Worm (Caenorhabditis elegans) whole organism, L4 larva: ENCODE measurements around the gene dpff-1.

Source experiments
- F37D6.2 ChIP-seq: sonication (generic microtip); optimal IDR thresholded peaks from 2 replicates; lab custom pipeline; 2016; ENCODE audit warnings: mild to moderate bottlenecking, missing genetic modification characterization, missing compliant biosample characterization
- F49E8.2 ChIP-seq: sonication (generic microtip); optimal IDR thresholded peaks from 2 replicates; lab custom pipeline; 2016; ENCODE audit warnings: missing compliant biosample characterization, mild to moderate bottlenecking, missing genetic modification characterization, borderline replicate concordance
- T26A8.4 ChIP-seq: fragments of 200-800 bp; sonication (Bioruptor generic); IDR thresholded peaks from 2 replicates; pipeline ENCODE4 v1.3.6; 2022; ENCODE audit warnings: missing genetic modification characterization, missing compliant biosample characterization
- Y5F2A.4 ChIP-seq: fragments of 200-800 bp; sonication (Bioruptor generic); optimal IDR thresholded peaks from 2 replicates; lab custom pipeline; 2018; ENCODE audit warnings: mild to moderate bottlenecking, missing genetic modification characterization, missing compliant biosample characterization
- Y75B8A.6 ChIP-seq: fragments of 200-800 bp; sonication (Bioruptor generic); IDR thresholded peaks from 2 replicates; pipeline ENCODE4 v1.3.6; 2022; ENCODE audit warnings: missing genetic modification reagents, missing genetic modification characterization, missing compliant biosample characterization
- ZK337.2 ChIP-seq: fragments of 200-800 bp; sonication (Bioruptor generic); IDR thresholded peaks from 2 replicates; pipeline ENCODE4 v1.3.6; 2022; ENCODE audit warnings: missing genetic modification reagents, missing genetic modification characterization, missing compliant biosample characterization
- ama-1 ChIP-seq: fragments of 150-350 bp; optimal IDR thresholded peaks from 2 replicates; lab custom pipeline; 2014; ENCODE audit warnings: inconsistent platforms, mixed read lengths
- ceh-20 ChIP-seq: fragments of 200-800 bp; sonication (Bioruptor generic); IDR thresholded peaks from 2 replicates; pipeline ENCODE4 v1.3.6; 2022; ENCODE audit warnings: missing genetic modification reagents, missing genetic modification characterization, missing compliant biosample characterization
- ceh-62 ChIP-seq: sonication (generic microtip); optimal IDR thresholded peaks from 2 replicates; lab custom pipeline; 2017; ENCODE audit warnings: missing biosample characterization, missing genetic modification characterization
- ceh-82 ChIP-seq: sonication (generic microtip); optimal IDR thresholded peaks from 2 replicates; lab custom pipeline; 2017; ENCODE audit warnings: missing biosample characterization, missing genetic modification characterization
- ctbp-1 ChIP-seq: fragments of 200-800 bp; sonication (Bioruptor generic); IDR thresholded peaks from 2 replicates; pipeline ENCODE4 v1.3.6; 2022; ENCODE audit warnings: missing genetic modification reagents, missing genetic modification characterization, missing compliant biosample characterization
- daf-12 ChIP-seq: fragments of 150-350 bp; optimal IDR thresholded peaks from 2 replicates; lab custom pipeline; 2014; ENCODE audit warnings: missing biosample characterization, missing genetic modification reagents, missing genetic modification characterization
- daf-19 ChIP-seq: fragments of 200-800 bp; sonication (Bioruptor generic); conservative IDR thresholded peaks from 2 replicates; pipeline ENCODE4 v1.3.6; 2022; ENCODE audit warnings: missing genetic modification characterization, missing compliant biosample characterization
- daf-8 ChIP-seq: fragments of 200-800 bp; sonication (Bioruptor generic); IDR thresholded peaks from 2 replicates; pipeline ENCODE4 v1.3.6; 2022; ENCODE audit warnings: missing genetic modification characterization, missing compliant biosample characterization
- dmd-6 ChIP-seq: fragments of 200-800 bp; sonication (Bioruptor generic); IDR thresholded peaks from 2 replicates; pipeline ENCODE4 v1.3.6; 2022; ENCODE audit warnings: missing genetic modification reagents, missing genetic modification characterization, missing compliant biosample characterization
- dve-1 ChIP-seq: sonication (generic microtip); optimal IDR thresholded peaks from 2 replicates; lab custom pipeline; 2017; ENCODE audit warnings: antibody characterized with exemption, mild to moderate bottlenecking, missing genetic modification characterization, missing compliant biosample characterization; ENCODE audit not compliant: insufficient read depth
- egl-27 ChIP-seq: sonication (generic microtip); optimal IDR thresholded peaks from 3 replicates; lab custom pipeline; 2017; ENCODE audit warnings: missing biosample characterization, missing genetic modification reagents, missing genetic modification characterization
- gei-8 ChIP-seq: fragments of 200-800 bp; sonication (Bioruptor generic); optimal IDR thresholded peaks from 2 replicates; lab custom pipeline; 2018; ENCODE audit warnings: mild to moderate bottlenecking, missing genetic modification characterization, missing compliant biosample characterization
- jun-1 ChIP-seq: fragments of 150-350 bp; optimal IDR thresholded peaks from 2 replicates; lab custom pipeline; 2014; ENCODE audit warnings: missing biosample characterization, missing genetic modification reagents, missing genetic modification characterization
- lim-7 ChIP-seq: fragments of 200-800 bp; sonication (Bioruptor generic); IDR thresholded peaks from 2 replicates; pipeline ENCODE4 v1.3.6; 2022; ENCODE audit warnings: missing genetic modification characterization, missing compliant biosample characterization
- lin-1 ChIP-seq: fragments of 200-800 bp; sonication (Bioruptor generic); IDR thresholded peaks from 2 replicates; pipeline ENCODE4 v1.3.6; 2022; ENCODE audit warnings: missing genetic modification reagents, missing genetic modification characterization, missing compliant biosample characterization
- lin-38 ChIP-seq: fragments of 200-800 bp; sonication (Bioruptor generic); IDR thresholded peaks from 2 replicates; pipeline ENCODE4 v1.3.6; 2022; ENCODE audit warnings: missing genetic modification reagents, missing genetic modification characterization, missing compliant biosample characterization
- lir-3 ChIP-seq: sonication (generic microtip); optimal IDR thresholded peaks from 2 replicates; lab custom pipeline; 2016; ENCODE audit warnings: mild to moderate bottlenecking, missing genetic modification characterization, missing compliant biosample characterization
- lsy-2 ChIP-seq, 2 experiments: fragments of 150-350 bp in 1 of 2; sonication (generic microtip) in 1 of 2; optimal IDR thresholded peaks; 2 replicates each; lab custom pipeline; 2014 to 2017; ENCODE audit warnings: missing biosample characterization in 2 of 2, missing genetic modification characterization in 2 of 2
- madf-9 ChIP-seq: fragments of 200-800 bp; sonication (Bioruptor generic); conservative IDR thresholded peaks from 2 replicates; pipeline ENCODE4 v1.3.6; 2022; ENCODE audit warnings: missing genetic modification reagents, missing genetic modification characterization, missing compliant biosample characterization
- mep-1 ChIP-seq: fragments of 150-350 bp; sonication (generic microtip); optimal IDR thresholded peaks from 3 replicates; lab custom pipeline; 2014; ENCODE audit warnings: missing biosample characterization, missing genetic modification characterization
- mes-2 ChIP-seq: sonication (generic microtip); optimal IDR thresholded peaks from 2 replicates; lab custom pipeline; 2016; ENCODE audit warnings: missing genotype, mild to moderate bottlenecking, missing genetic modification characterization, missing compliant biosample characterization; ENCODE audit not compliant: poor library complexity, severe bottlenecking
- mxl-2 ChIP-seq: fragments of 200-800 bp; sonication (Bioruptor generic); conservative IDR thresholded peaks from 2 replicates; pipeline ENCODE4 v1.3.6; 2022; ENCODE audit warnings: missing genetic modification reagents, missing genetic modification characterization, missing compliant biosample characterization
- nhr-25 ChIP-seq: sonication (generic microtip); optimal IDR thresholded peaks from 2 replicates; lab custom pipeline; 2017; ENCODE audit warnings: missing genetic modification characterization, mild to moderate bottlenecking, missing compliant biosample characterization, antibody characterized with exemption, moderate library complexity, borderline replicate concordance; ENCODE audit not compliant: insufficient read depth
- nhr-41 ChIP-seq: fragments of 200-800 bp; sonication (Bioruptor generic); IDR thresholded peaks from 2 replicates; pipeline ENCODE4 v1.3.6; 2022; ENCODE audit warnings: missing genetic modification reagents, missing genetic modification characterization, missing compliant biosample characterization
- nhr-48 ChIP-seq: sonication (generic microtip); optimal IDR thresholded peaks from 2 replicates; lab custom pipeline; 2016; ENCODE audit warnings: mild to moderate bottlenecking, missing genetic modification characterization, missing compliant biosample characterization
- pha-4 ChIP-seq, 2 experiments: fragments of 150-350 bp in 1 of 2; fragments of 200-800 bp in 1 of 2; sonication (Bioruptor generic) in 1 of 2; IDR thresholded peaks in 1 of 2; optimal IDR thresholded peaks in 1 of 2; 2 replicates each; pipeline versions ENCODE4 v1.3.6 to Lab custom; 2014 to 2022; ENCODE audit warnings: missing genetic modification characterization in 2 of 2, missing genetic modification reagents in 2 of 2, missing biosample characterization in 1 of 2, missing compliant biosample characterization in 1 of 2
- php-3 ChIP-seq: fragments of 200-800 bp; sonication (Bioruptor generic); IDR thresholded peaks from 2 replicates; pipeline ENCODE4 v1.3.6; 2022; ENCODE audit warnings: missing genetic modification reagents, missing genetic modification characterization, missing compliant biosample characterization
- pqm-1 ChIP-seq: sonication (generic microtip); optimal IDR thresholded peaks from 2 replicates; lab custom pipeline; 2017; ENCODE audit warnings: missing biosample characterization, missing genetic modification characterization
- rbr-2 ChIP-seq: sonication (generic microtip); optimal IDR thresholded peaks from 2 replicates; lab custom pipeline; 2016; ENCODE audit warnings: missing genotype, missing genetic modification characterization, missing compliant biosample characterization
- sdz-12 ChIP-seq: fragments of 200-800 bp; sonication (Bioruptor generic); optimal IDR thresholded peaks from 2 replicates; lab custom pipeline; 2018; ENCODE audit warnings: mild to moderate bottlenecking, missing genetic modification characterization, missing compliant biosample characterization
- set-16 ChIP-seq: fragments of 200-800 bp; sonication (Bioruptor generic); IDR thresholded peaks from 2 replicates; pipeline ENCODE4 v1.3.6; 2022; ENCODE audit warnings: missing genetic modification reagents, missing genetic modification characterization, missing compliant biosample characterization
- skn-1 ChIP-seq: fragments of 150-350 bp; optimal IDR thresholded peaks from 2 replicates; lab custom pipeline; 2014; ENCODE audit warnings: missing biosample characterization, missing genetic modification characterization
- snpc-1.2 ChIP-seq: fragments of 200-800 bp; sonication (Bioruptor generic); IDR thresholded peaks from 2 replicates; pipeline ENCODE4 v1.3.6; 2022; ENCODE audit warnings: missing genetic modification reagents, missing genetic modification characterization, missing compliant biosample characterization
- snpc-4 ChIP-seq: fragments of 150-350 bp; optimal IDR thresholded peaks from 2 replicates; lab custom pipeline; 2014; ENCODE audit warnings: missing biosample characterization, missing genetic modification characterization
- tag-97 ChIP-seq: fragments of 200-800 bp; sonication (Bioruptor generic); IDR thresholded peaks from 2 replicates; pipeline ENCODE4 v1.3.6; 2022; ENCODE audit warnings: missing genetic modification characterization, missing compliant biosample characterization
- unc-130 ChIP-seq: sonication (generic microtip); optimal IDR thresholded peaks from 2 replicates; lab custom pipeline; 2016; ENCODE audit warnings: missing genetic modification reagents, missing genetic modification characterization, missing compliant biosample characterization
- zag-1 ChIP-seq: fragments of 150-350 bp; optimal IDR thresholded peaks from 2 replicates; lab custom pipeline; 2014; ENCODE audit warnings: missing biosample characterization, missing genetic modification characterization
- zfp-3 ChIP-seq: fragments of 200-800 bp; sonication (Bioruptor generic); conservative IDR thresholded peaks from 2 replicates; pipeline ENCODE4 v1.3.6; 2022; ENCODE audit warnings: missing genetic modification reagents, missing genetic modification characterization, missing compliant biosample characterization
- ztf-11 ChIP-seq: fragments of 150-350 bp; optimal IDR thresholded peaks from 2 replicates; lab custom pipeline; 2014; ENCODE audit warnings: missing biosample characterization, missing genetic modification characterization

The dpff-1 gene

ce11 chrIII:5945865-5946264 lies 39.7 kb upstream of the dpff-1 start, which contains the start of gene F25B5.5:
TSS of gene F25B5.5 (minus strand) at chrIII:5946124.
- TF ChIP-seq zfp-3 (GFP tag; lab: Robert Waterston, UW) = peak; percentile 81
- TF ChIP-seq lim-7 (GFP tag; lab: Robert Waterston, UW) = no peak
- TF ChIP-seq F37D6.2 (tag; lab: Kevin White, UChicago) = no peak
- TF ChIP-seq gei-8 (GFP tag; lab: Kevin White, UChicago) = no peak
- peak; percentile 65; the same call in 1 of the 2 replicates for TF ChIP-seq T26A8.4 (GFP tag; lab: Robert Waterston, UW)
- no peak for TF ChIP-seq lir-3 (tag; lab: Kevin White, UChicago)
- no peak for TF ChIP-seq skn-1 (tag; lab: Kevin White, UChicago)
- no peak for TF ChIP-seq daf-8 (GFP tag; lab: Robert Waterston, UW)
- TF ChIP-seq ctbp-1 (GFP tag; lab: Robert Waterston, UW) = no peak
- no peak for TF ChIP-seq ztf-11 (tag; lab: Kevin White, UChicago)
- no peak for TF ChIP-seq pqm-1
- TF ChIP-seq nhr-25 = no peak
- TF ChIP-seq F49E8.2 (tag; lab: Kevin White, UChicago) = no peak
- TF ChIP-seq Y5F2A.4 (GFP tag; lab: Kevin White, UChicago) = no peak
- TF ChIP-seq sdz-12 = no peak
- 0 out of 2 replicates have a peak, but pooled peaks have one; percentile 14 for TF ChIP-seq php-3
- TF ChIP-seq snpc-1.2 = 0 out of 2 replicates have a peak, but pooled peaks have one; percentile 29
- TF ChIP-seq ama-1 (lab: Kevin White, UChicago) = no peak
- no peak for TF ChIP-seq dve-1
- TF ChIP-seq nhr-48 (tag; lab: Kevin White, UChicago) = no peak
- TF ChIP-seq lin-1 (GFP tag; lab: Robert Waterston, UW) = 0 out of 2 replicates have a peak, but pooled peaks have one; percentile 13
- TF ChIP-seq ceh-82 (tag; lab: Kevin White, UChicago) = no peak
- TF ChIP-seq tag-97 (GFP tag; lab: Robert Waterston, UW) = no peak
- no peak for TF ChIP-seq ZK337.2 (GFP tag; lab: Robert Waterston, UW)
- TF ChIP-seq daf-12 (tag; lab: Kevin White, UChicago) = no peak
- TF ChIP-seq lsy-2 (tag; optimal IDR thresholded peaks at IDR 0.05; lab: Kevin White, UChicago) = no peak
- no peak for TF ChIP-seq rbr-2 (tag; lab: Kevin White, UChicago)
- TF ChIP-seq lin-38 (GFP tag; lab: Robert Waterston, UW) = no peak
- TF ChIP-seq egl-27 = no peak

ce11 chrIII:5943368-5944180 lies 37.4 kb upstream of the dpff-1 start:
- TF ChIP-seq set-16 (GFP tag; lab: Robert Waterston, UW) = peak; percentile 8; the same call in 1 of the 2 replicates
- no peak for TF ChIP-seq zag-1
- peak; percentile 8; the same call in 1 of the 2 replicates for TF ChIP-seq ceh-20 (GFP tag; lab: Robert Waterston, UW)
- TF ChIP-seq mes-2 (tag; lab: Kevin White, UChicago) = peak; percentile 64
- peak; percentile 48; the same call in 1 of the 2 replicates for TF ChIP-seq pha-4 (GFP tag; IDR thresholded peaks at IDR 0.05; lab: Robert Waterston, UW)
- peak; percentile 31 for TF ChIP-seq pha-4 (tag; optimal IDR thresholded peaks at IDR 0.05; lab: Kevin White, UChicago)
- TF ChIP-seq ctbp-1 (GFP tag; lab: Robert Waterston, UW) = 0 out of 2 replicates have a peak, but pooled peaks have one; percentile 18
- peak; percentile 38 for TF ChIP-seq lir-3 (tag; lab: Kevin White, UChicago)
- peak; percentile 53 for TF ChIP-seq unc-130 (GFP tag; lab: Kevin White, UChicago)
- TF ChIP-seq daf-19 = peak; percentile 55; the same call in 1 of the 2 replicates
- TF ChIP-seq lsy-2 (tag; optimal IDR thresholded peaks at IDR 0.05; lab: Kevin White, UChicago) = peak; percentile 41 to 69
- TF ChIP-seq egl-27 = no peak
- TF ChIP-seq Y75B8A.6 (GFP tag; lab: Robert Waterston, UW) = peak; percentile 75
- 0 out of 2 replicates have a peak, but pooled peaks have one; percentile 42 for TF ChIP-seq php-3
- TF ChIP-seq mxl-2 (GFP tag; lab: Robert Waterston, UW) = no peak
- TF ChIP-seq nhr-41 (GFP tag; lab: Robert Waterston, UW) = peak; percentile 16; the same call in 1 of the 2 replicates
- TF ChIP-seq gei-8 (GFP tag; lab: Kevin White, UChicago) = peak; percentile 25
- peak; percentile 55 for TF ChIP-seq dmd-6
- no peak for TF ChIP-seq snpc-4 (tag; lab: Kevin White, UChicago)
- peak; percentile 14 for TF ChIP-seq F49E8.2 (tag; lab: Kevin White, UChicago)
- TF ChIP-seq jun-1 (tag; lab: Kevin White, UChicago) = peak; percentile 9
- peak; percentile 91 for TF ChIP-seq T26A8.4 (GFP tag; lab: Robert Waterston, UW)
- TF ChIP-seq mep-1 (tag; lab: Kevin White, UChicago) = peak; percentile 95
- no peak; the same call in 1 of the 2 replicates for TF ChIP-seq madf-9 (GFP tag; lab: Robert Waterston, UW)
- no peak for TF ChIP-seq ceh-62 (tag; lab: Kevin White, UChicago)
- TF ChIP-seq F37D6.2 (tag; lab: Kevin White, UChicago) = no peak
